Fruit fly (Drosophila melanogaster) whole organism, wandering third instar larva: Measurements from ENCODE around the gene CG12481.

Experiments
- Abd-B ChIP-seq: fragments of >200 bp; optimal IDR thresholded peaks from 2 replicates; lab custom pipeline; 2017; ENCODE audit warnings: missing biosample characterization, missing genetic modification characterization
- CG32264 ChIP-seq: fragments of 200-800 bp; sonication (Bioruptor generic); optimal IDR thresholded peaks from 2 replicates; lab custom pipeline; 2016; ENCODE audit warnings: missing biosample characterization, missing genetic modification characterization
- CG9705 ChIP-seq: fragments of 200-800 bp; sonication (Bioruptor generic); optimal IDR thresholded peaks from 2 replicates; lab custom pipeline; 2018; ENCODE audit warnings: missing biosample characterization, mild to moderate bottlenecking, missing genetic modification characterization
- CrebA ChIP-seq: fragments of 200-800 bp; sonication (Bioruptor generic); optimal IDR thresholded peaks from 2 replicates; lab custom pipeline; 2016; ENCODE audit warnings: missing biosample characterization, mild to moderate bottlenecking, missing genetic modification characterization, borderline replicate concordance
- Dfd ChIP-seq: fragments of >200 bp; optimal IDR thresholded peaks from 2 replicates; lab custom pipeline; 2017; ENCODE audit warnings: missing biosample characterization, missing genetic modification characterization
- Dif ChIP-seq: fragments of 200-275, 200-300 bp; sonication (Bioruptor generic); optimal IDR thresholded peaks from 2 replicates; lab custom pipeline; 2018; ENCODE audit warnings: missing biosample characterization, missing genetic modification characterization; ENCODE audit not compliant: partially characterized antibody
- GATAd ChIP-seq: sonication (Bioruptor generic); optimal IDR thresholded peaks from 2 replicates; lab custom pipeline; 2016; ENCODE audit warnings: missing biosample characterization, missing genetic modification characterization
- Hnf4 ChIP-seq: fragments of 200-800 bp; sonication (Bioruptor generic); optimal IDR thresholded peaks from 2 replicates; lab custom pipeline; 2016; ENCODE audit warnings: missing biosample characterization, mild to moderate bottlenecking, missing genetic modification characterization
- Hr78 ChIP-seq: fragments of >200 bp; optimal IDR thresholded peaks from 2 replicates; lab custom pipeline; 2017; ENCODE audit warnings: missing biosample characterization, missing genetic modification characterization
- Hr83 ChIP-seq: fragments of 200-300 bp; sonication (Bioruptor generic); optimal IDR thresholded peaks from 2 replicates; lab custom pipeline; 2016; ENCODE audit warnings: missing biosample characterization, mild to moderate bottlenecking, missing genetic modification characterization, moderate library complexity; ENCODE audit not compliant: poor library complexity, severe bottlenecking
- Mio ChIP-seq: sonication (Bioruptor generic); optimal IDR thresholded peaks from 2 replicates; lab custom pipeline; 2016; ENCODE audit warnings: missing biosample characterization, missing genetic modification characterization
- Myc ChIP-seq: fragments of >200 bp; optimal IDR thresholded peaks from 2 replicates; lab custom pipeline; 2017
- N ChIP-seq: fragments of >200 bp; optimal IDR thresholded peaks from 2 replicates; lab custom pipeline; 2018; ENCODE audit warnings: missing biosample characterization, missing external identifiers, missing genetic modification characterization
- OdsH ChIP-seq: fragments of 200-800 bp; sonication (Bioruptor generic); optimal IDR thresholded peaks from 2 replicates; lab custom pipeline; 2016; ENCODE audit warnings: missing biosample characterization, mild to moderate bottlenecking, missing genetic modification characterization
- Rel ChIP-seq, 2 experiments: fragments of 200-800 bp; sonication (Bioruptor generic) in 1 of 2; optimal IDR thresholded peaks; 2 replicates in 1 of 2; 3 replicates in 1 of 2; lab custom pipeline; 2016 to 2019; ENCODE audit warnings: mild to moderate bottlenecking in 2 of 2, missing biosample characterization in 2 of 2, missing genetic modification characterization in 2 of 2, moderate library complexity in 1 of 2
- Sp1 ChIP-seq: fragments of 200-800 bp; sonication (Bioruptor generic); optimal IDR thresholded peaks from 3 replicates; lab custom pipeline; 2019; ENCODE audit warnings: missing biosample characterization, mild to moderate bottlenecking, missing genetic modification characterization, moderate library complexity
- Vsx2 ChIP-seq: fragments of 200-300, 225-300 bp; sonication (Bioruptor generic); optimal IDR thresholded peaks from 2 replicates; lab custom pipeline; 2018; ENCODE audit warnings: missing biosample characterization, missing genetic modification characterization; ENCODE audit not compliant: partially characterized antibody
- brk ChIP-seq: fragments of 200-800 bp; sonication (Bioruptor generic); optimal IDR thresholded peaks from 2 replicates; lab custom pipeline; 2016; ENCODE audit warnings: missing biosample characterization, mild to moderate bottlenecking, missing genetic modification characterization
- dmrt93B ChIP-seq: fragments of 200-800 bp; sonication (Bioruptor generic); optimal IDR thresholded peaks from 2 replicates; lab custom pipeline; 2018; ENCODE audit warnings: missing biosample characterization, mild to moderate bottlenecking, missing genetic modification characterization
- ey ChIP-seq: fragments of 200-800 bp; sonication (Bioruptor generic); optimal IDR thresholded peaks from 2 replicates; lab custom pipeline; 2016; ENCODE audit warnings: missing biosample characterization, missing genetic modification characterization
- foxo ChIP-seq, 2 experiments: fragments of 200-800 bp; sonication (Bioruptor generic); optimal IDR thresholded peaks; 2 replicates in 1 of 2; 3 replicates in 1 of 2; lab custom pipeline; 2016 to 2017; ENCODE audit warnings: missing biosample characterization in 2 of 2, missing genetic modification characterization in 2 of 2
- fru ChIP-seq: fragments of 200-800 bp; sonication (Bioruptor generic); optimal IDR thresholded peaks from 3 replicates; lab custom pipeline; 2016; ENCODE audit warnings: missing biosample characterization, mild to moderate bottlenecking, missing genetic modification characterization
- h ChIP-seq: fragments of 200-800 bp; sonication (Bioruptor generic); optimal IDR thresholded peaks from 3 replicates; lab custom pipeline; 2016; ENCODE audit warnings: missing biosample characterization, mild to moderate bottlenecking, missing genetic modification characterization
- lola ChIP-seq: fragments of >200 bp; optimal IDR thresholded peaks from 2 replicates; lab custom pipeline; 2017; ENCODE audit warnings: missing biosample characterization, missing genetic modification characterization
- pan ChIP-seq: fragments of >200 bp; optimal IDR thresholded peaks from 2 replicates; lab custom pipeline; 2017
- rgr ChIP-seq: fragments of 200-800 bp; sonication (Bioruptor generic); optimal IDR thresholded peaks from 3 replicates; lab custom pipeline; 2016; ENCODE audit warnings: missing biosample characterization, mild to moderate bottlenecking, missing genetic modification characterization
- sage ChIP-seq: fragments of 200-800 bp; sonication (Bioruptor generic); optimal IDR thresholded peaks from 2 replicates; lab custom pipeline; 2016; ENCODE audit warnings: missing biosample characterization, mild to moderate bottlenecking, missing genetic modification characterization
- sv ChIP-seq: fragments of 200-800 bp; sonication (Bioruptor generic); optimal IDR thresholded peaks from 3 replicates; lab custom pipeline; 2016; ENCODE audit warnings: missing biosample characterization, missing genetic modification characterization
- tai ChIP-seq: sonication (Bioruptor generic); optimal IDR thresholded peaks from 2 replicates; lab custom pipeline; 2016; ENCODE audit warnings: missing biosample characterization, missing genetic modification characterization
- usp ChIP-seq: fragments of >200 bp; optimal IDR thresholded peaks from 2 replicates; lab custom pipeline; 2017; ENCODE audit warnings: missing biosample characterization, missing genetic modification characterization
- woc ChIP-seq: sonication (Bioruptor generic); optimal IDR thresholded peaks from 2 replicates; lab custom pipeline; 2016; ENCODE audit warnings: missing biosample characterization, mild to moderate bottlenecking, missing genetic modification characterization

Gene CG12481

DNA sequence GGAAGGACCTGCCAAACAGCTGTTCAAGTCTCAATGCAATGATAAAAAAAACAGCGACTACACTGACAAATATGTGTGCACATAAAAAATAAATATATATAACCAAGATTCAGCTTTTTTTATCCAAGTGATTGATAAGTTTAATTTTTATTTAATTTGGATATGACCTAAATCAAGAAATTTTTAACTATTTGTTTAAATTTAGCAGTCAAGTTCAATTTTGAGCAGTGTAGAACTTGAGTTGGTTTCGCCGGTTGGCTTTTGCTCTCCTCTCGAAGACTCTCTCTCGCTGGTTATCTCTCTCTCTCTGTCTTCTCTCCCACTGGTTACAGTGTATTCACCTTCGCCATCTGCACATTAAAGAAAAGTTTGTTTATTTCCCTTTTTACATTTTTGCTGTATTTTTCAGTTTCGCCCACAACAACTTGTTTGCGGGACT is 31.0 kb downstream of the CG12481 start (continued):
- TF ChIP-seq OdsH (GFP tag; lab: Kevin White, UChicago) (peak; percentile 97), Abd-B (no peak), CrebA (GFP tag; lab: Kevin White, UChicago) (peak; percentile 92), lola (GFP tag; lab: Kevin White, UChicago) (no peak)
- TF ChIP-seq, all 38 proteins: peak for 25

DNA sequence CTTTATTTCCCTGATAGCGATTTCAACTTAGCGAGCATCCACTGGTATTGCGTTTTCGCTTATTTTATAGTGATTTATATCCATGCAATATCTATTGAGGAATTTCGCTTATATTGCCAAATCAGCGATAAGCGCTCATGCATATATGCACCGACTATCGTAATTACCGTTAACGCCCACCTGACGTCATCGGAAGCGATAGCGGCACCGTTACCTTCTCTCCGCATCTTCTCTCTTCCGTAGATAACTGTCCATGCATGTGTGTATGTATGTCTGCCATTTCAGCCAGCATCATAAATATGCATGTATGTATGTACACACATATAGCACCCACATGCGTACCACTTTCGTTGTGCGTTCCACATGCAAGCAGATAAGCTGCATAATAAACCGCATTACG is 34.1 kb downstream of the CG12481 start:
- no peak for TF ChIP-seq rgr

DNA sequence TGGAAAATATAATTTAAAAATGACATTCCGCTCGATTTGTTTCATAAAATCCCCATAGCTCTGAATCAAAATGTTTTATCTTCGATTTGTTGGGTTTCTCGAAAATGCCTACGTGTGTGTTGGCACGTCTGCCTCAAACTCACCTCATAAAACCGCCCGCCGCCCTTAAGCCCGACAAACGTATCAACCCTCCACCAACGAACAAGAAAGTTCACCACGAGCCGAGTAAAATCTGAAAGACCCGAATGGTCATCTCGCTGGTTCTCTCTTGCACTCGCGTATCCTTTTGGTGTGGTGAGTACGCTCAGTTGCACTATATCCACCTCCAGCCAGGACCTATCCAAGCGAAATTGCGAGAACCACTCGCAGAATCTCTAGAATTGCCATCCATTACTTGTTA is 34.9 kb downstream of the CG12481 start:
- TF ChIP-seq fru (GFP tag; lab: Kevin White, UChicago) (no peak), GATAd (GFP tag; lab: Kevin White, UChicago) (no peak), sage (GFP tag; lab: Kevin White, UChicago) (no peak), sv (GFP tag; lab: Kevin White, UChicago) (no peak), Vsx2 (GFP tag; lab: Kevin White, UChicago) (no peak), tai (no peak), Dif (GFP tag; lab: Kevin White, UChicago) (no peak)
- TF ChIP-seq, all 38 proteins: peak for 0

DNA sequence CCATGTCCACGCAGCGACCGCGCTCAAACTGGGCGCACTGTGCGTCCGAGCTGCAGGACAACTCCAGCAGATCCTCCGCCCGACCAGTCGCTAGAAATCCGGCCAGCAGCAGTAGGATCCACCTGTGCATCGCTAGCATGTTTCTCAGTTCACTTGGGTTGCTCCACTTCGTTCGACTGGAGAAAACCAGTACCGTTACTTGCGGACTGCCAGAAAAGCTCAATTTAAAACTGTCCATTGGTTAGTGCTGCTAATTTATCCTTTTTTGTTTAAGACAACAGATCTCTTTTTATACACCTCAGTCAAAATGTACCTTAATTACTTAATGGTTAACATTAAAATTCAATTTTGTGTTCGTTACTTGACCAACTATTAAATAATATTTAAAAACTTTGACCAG is 38.6 kb downstream of the CG12481 start, which contains the start of gene CG11674:
Gene CG11674 (minus strand): TSS at position 215 of the 400 bp plus-strand sequence.
- TF ChIP-seq brk (GFP tag; lab: Kevin White, UChicago) = no peak
- no peak for TF ChIP-seq pan (lab: Kevin White, UChicago)
- no peak for TF ChIP-seq ey (GFP tag; lab: Kevin White, UChicago)
- TF ChIP-seq Hr78 (GFP tag; lab: Kevin White, UChicago) = no peak
- no peak for TF ChIP-seq woc (GFP tag; lab: Kevin White, UChicago)
- no peak for TF ChIP-seq lola (GFP tag; lab: Kevin White, UChicago)
- TF ChIP-seq sage (GFP tag; lab: Kevin White, UChicago) = no peak
- no peak for TF ChIP-seq foxo (GFP tag; optimal IDR thresholded peaks at IDR 0.05; lab: Kevin White, UChicago)
- no peak for TF ChIP-seq sv (GFP tag; lab: Kevin White, UChicago)
- TF ChIP-seq Vsx2 (GFP tag; lab: Kevin White, UChicago) = no peak
- no peak for TF ChIP-seq dmrt93B
- TF ChIP-seq Hr83 (GFP tag; lab: Kevin White, UChicago) = no peak
- TF ChIP-seq Dif (GFP tag; lab: Kevin White, UChicago) = no peak
- TF ChIP-seq Myc (lab: Kevin White, UChicago) = no peak
- TF ChIP-seq Mio (GFP tag; lab: Kevin White, UChicago) = no peak
- no peak for TF ChIP-seq Dfd (GFP tag; lab: Kevin White, UChicago)
- no peak for TF ChIP-seq N (GFP tag; lab: Kevin White, UChicago)
- no peak for TF ChIP-seq tai
- no peak for TF ChIP-seq rgr
- TF ChIP-seq, all 38 proteins: peak for 0

DNA sequence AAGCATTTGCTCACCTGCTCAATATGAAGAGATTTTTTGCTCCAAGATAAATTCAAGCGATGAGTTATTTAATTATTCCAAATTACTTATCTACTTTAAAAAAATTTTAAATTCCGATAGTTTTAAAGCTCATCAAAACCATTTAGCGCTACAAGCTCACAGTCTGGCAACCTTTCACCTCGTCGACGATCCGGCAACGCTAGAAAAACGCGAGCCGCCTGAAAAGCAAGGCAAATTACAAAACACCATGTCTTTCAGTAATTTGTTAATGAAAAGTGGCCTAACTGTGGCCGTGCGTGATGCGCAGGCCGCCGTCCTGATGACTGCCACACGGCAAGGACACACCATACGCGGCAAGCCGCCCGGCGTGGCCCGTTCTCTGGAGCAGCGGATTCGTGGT is 39.0 kb downstream of the CG12481 start, which contains the start of gene mRpL38:
Gene mRpL38 (plus strand): TSS at position 197 of the 400 bp plus-strand sequence.
- TF ChIP-seq Rel (GFP tag; optimal IDR thresholded peaks at IDR 0.05; lab: Kevin White, UChicago) (no peak), Rel (tag; optimal IDR thresholded peaks at IDR 0.05; lab: Kevin White, UChicago) (no peak), Hr78 (GFP tag; lab: Kevin White, UChicago) (no peak), CG32264 (no peak), fru (GFP tag; lab: Kevin White, UChicago) (no peak), h (GFP tag; lab: Kevin White, UChicago) (no peak), tai (no peak), Sp1 (GFP tag; lab: Kevin White, UChicago) (no peak), Dif (GFP tag; lab: Kevin White, UChicago) (no peak), lola (GFP tag; lab: Kevin White, UChicago) (no peak), brk (GFP tag; lab: Kevin White, UChicago) (no peak), Mio (GFP tag; lab: Kevin White, UChicago) (no peak), usp (GFP tag; lab: Kevin White, UChicago) (no peak), Myc (lab: Kevin White, UChicago) (no peak), N (GFP tag; lab: Kevin White, UChicago) (no peak), CG9705 (GFP tag; lab: Kevin White, UChicago) (no peak), Hnf4 (GFP tag; lab: Kevin White, UChicago) (no peak), dmrt93B (no peak)
